Fruit fly (Drosophila melanogaster): Measurements from ENCODE around the gene CG15564.

The CG15564 gene

dm6 chr3R:31247281-31247995 lies 12.3 kb upstream of the CG15564 start (continued):
- no peak for TF ChIP-seq Doc3 (GFP tag; IDR thresholded peaks at IDR 0.05; ENCODE audit: partially characterized antibody)
- no peak for TF ChIP-seq HLHmδ (GFP tag; optimal IDR thresholded peaks at IDR 0.05)
- TF ChIP-seq Side (GFP tag; optimal IDR thresholded peaks at IDR 0.05): peak; percentile 52
- TF ChIP-seq MESR4 (GFP tag; optimal IDR thresholded peaks at IDR 0.05): no peak
- peak; percentile 14 for TF ChIP-seq Dip3 (GFP tag; optimal IDR thresholded peaks at IDR 0.05)
- peak; percentile 85 for TF ChIP-seq sisA (GFP tag; IDR thresholded peaks at IDR 0.05)
- peak; percentile 58 for TF ChIP-seq CG3847 (GFP tag; IDR thresholded peaks at IDR 0.05)
- peak; percentile 78 for TF ChIP-seq CG11695 (GFP tag; IDR thresholded peaks at IDR 0.05)
- TF ChIP-seq CG12769 (tag; optimal IDR thresholded peaks at IDR 0.05): no peak
- peak; percentile 36; the same call in 1 of the 3 replicates for TF ChIP-seq jigr1 (GFP tag; IDR thresholded peaks at IDR 0.05)
- TF ChIP-seq pros (GFP tag; optimal IDR thresholded peaks at IDR 0.05): no peak
- TF ChIP-seq Bdp1 (GFP tag; optimal IDR thresholded peaks at IDR 0.05): no peak
- TF ChIP-seq twi (tag; optimal IDR thresholded peaks at IDR 0.05): peak; percentile 52
- peak; percentile 14 for TF ChIP-seq NK7.1 (GFP tag; optimal IDR thresholded peaks at IDR 0.05)
- peak; percentile 71 for TF ChIP-seq Six4 (GFP tag; optimal IDR thresholded peaks at IDR 0.05)
- TF ChIP-seq sug (tag; optimal IDR thresholded peaks at IDR 0.05): peak; percentile 54
- peak; percentile 73 for TF ChIP-seq CG10366 (GFP tag; IDR thresholded peaks at IDR 0.05)
- no peak for TF ChIP-seq ac (GFP tag; optimal IDR thresholded peaks at IDR 0.05)
- peak; percentile 85 for TF ChIP-seq CG31441 (GFP tag; IDR thresholded peaks at IDR 0.05)
- TF ChIP-seq Atf6 (GFP tag; IDR thresholded peaks at IDR 0.05): peak; percentile 54; the same call in 1 of the 2 replicates
- TF ChIP-seq CG10431 (GFP tag; optimal IDR thresholded peaks at IDR 0.05): peak; percentile 40
- no peak for TF ChIP-seq HLH4C (GFP tag; IDR thresholded peaks at IDR 0.05; ENCODE audit: partially characterized antibody)
- peak; percentile 58; the same call in 1 of the 3 replicates for TF ChIP-seq Optix (GFP tag; IDR thresholded peaks at IDR 0.05)
- TF ChIP-seq CG12155 (GFP tag; optimal IDR thresholded peaks at IDR 0.05): peak; percentile 24
- TF ChIP-seq dimm (GFP tag; IDR thresholded peaks at IDR 0.05): peak; percentile 58
- no peak for TF ChIP-seq sna (GFP tag; IDR thresholded peaks at IDR 0.05; ENCODE audit: partially characterized antibody)
- TF ChIP-seq dysf (GFP tag; IDR thresholded peaks at IDR 0.05): peak; percentile 88
- peak; percentile 17 for TF ChIP-seq crc (GFP tag; optimal IDR thresholded peaks at IDR 0.05)
- peak; percentile 45 for TF ChIP-seq odd (GFP tag; optimal IDR thresholded peaks at IDR 0.05)
- TF ChIP-seq ab (GFP tag; optimal IDR thresholded peaks at IDR 0.05): peak; percentile 1
- TF ChIP-seq CG1647 (GFP tag; optimal IDR thresholded peaks at IDR 0.05): peak; percentile 46
- peak; percentile 52 for TF ChIP-seq CG9609 (GFP tag; optimal IDR thresholded peaks at IDR 0.05)
- no peak for TF ChIP-seq CG8765 (GFP tag; IDR thresholded peaks at IDR 0.05)
- TF ChIP-seq eyg (GFP tag; optimal IDR thresholded peaks at IDR 0.05): peak; percentile 29
- peak in 1 of 2 experiments; percentile 42 for TF ChIP-seq Hr78 (GFP tag; optimal IDR thresholded peaks at IDR 0.05)
- peak; percentile 26 for TF ChIP-seq Hr3 (GFP tag; optimal IDR thresholded peaks at IDR 0.05)
- 0 out of 2 replicates have a peak, but pooled peaks have one; percentile 50 for TF ChIP-seq CG32767 (GFP tag; IDR thresholded peaks at IDR 0.05)
- TF ChIP-seq Poxn (GFP tag; IDR thresholded peaks at IDR 0.05): no peak
- TF ChIP-seq Ssrp (tag; optimal IDR thresholded peaks at IDR 0.05): peak; percentile 75
- TF ChIP-seq CG5245 (GFP tag; optimal IDR thresholded peaks at IDR 0.05): peak; percentile 76
- peak; percentile 56 to 82 for TF ChIP-seq Pdp1 (GFP tag; optimal IDR thresholded peaks at IDR 0.05)
- TF ChIP-seq HLH3B (GFP tag; IDR thresholded peaks at IDR 0.05): peak; percentile 88
- TF ChIP-seq tna (GFP tag; IDR thresholded peaks at IDR 0.05; ENCODE audit: partially characterized antibody): no peak
- no peak for TF ChIP-seq CG7271 (tag; optimal IDR thresholded peaks at IDR 0.05)
- TF ChIP-seq CG10274 (GFP tag; optimal IDR thresholded peaks at IDR 0.05): peak; percentile 41
- peak; percentile 68 for TF ChIP-seq Fer1 (GFP tag; optimal IDR thresholded peaks at IDR 0.05)
- TF ChIP-seq Dp (GFP tag; optimal IDR thresholded peaks at IDR 0.05): no peak
- peak; percentile 73 for TF ChIP-seq esg (GFP tag; conservative IDR thresholded peaks at IDR 0.05)
- peak; percentile 45 for TF ChIP-seq ems (GFP tag; optimal IDR thresholded peaks at IDR 0.05)
- peak; percentile 76 for TF ChIP-seq zfh1 (GFP tag; IDR thresholded peaks at IDR 0.05)

All from whole organism, embryonic.